Fruit fly (Drosophila melanogaster) whole organism, embryonic: ENCODE results near the gene CG32772.

ENCODE experiments used
- Atf6 ChIP-seq: fragments of 200-800 bp; sonication (Bioruptor generic); IDR thresholded peaks from 2 replicates; pipeline ENCODE4 v1.3.6; 2022; ENCODE audit warnings: missing biosample characterization, missing genetic modification characterization
- CG10147 ChIP-seq: fragments of 200-800 bp; sonication (Bioruptor generic); optimal IDR thresholded peaks from 2 replicates; lab custom pipeline; 2019; ENCODE audit warnings: missing biosample characterization, mild to moderate bottlenecking, missing genetic modification characterization, moderate library complexity
- CG10209 ChIP-seq: fragments of 200-800 bp; sonication (Bioruptor generic); optimal IDR thresholded peaks from 3 replicates; lab custom pipeline; 2017; ENCODE audit warnings: missing biosample characterization, mild to moderate bottlenecking, missing genetic modification characterization, missing genetic modification reagents
- CG10267 ChIP-seq: fragments of 200-800 bp; sonication (Bioruptor generic); optimal IDR thresholded peaks from 2 replicates; lab custom pipeline; 2018; ENCODE audit warnings: missing biosample characterization, mild to moderate bottlenecking, missing genetic modification characterization, moderate library complexity
- CG10543 ChIP-seq: fragments of 200-800 bp; sonication (Bioruptor generic); optimal IDR thresholded peaks from 3 replicates; lab custom pipeline; 2017; ENCODE audit warnings: missing biosample characterization, mild to moderate bottlenecking, missing genetic modification characterization, moderate library complexity
- CG13123 ChIP-seq: fragments of 200-800 bp; sonication (Bioruptor generic); optimal IDR thresholded peaks from 2 replicates; lab custom pipeline; 2016; ENCODE audit warnings: missing biosample characterization, missing genetic modification characterization
- CG13424 ChIP-seq: fragments of 200-800 bp; sonication (Bioruptor generic); optimal IDR thresholded peaks from 2 replicates; lab custom pipeline; 2019; ENCODE audit warnings: missing biosample characterization, mild to moderate bottlenecking, missing genetic modification characterization, moderate library complexity
- CG2678 ChIP-seq: fragments of 200-800 bp; sonication (Bioruptor generic); optimal IDR thresholded peaks from 3 replicates; lab custom pipeline; 2019; ENCODE audit warnings: missing biosample characterization, mild to moderate bottlenecking, missing genetic modification characterization, moderate library complexity
- CG31441 ChIP-seq: fragments of 200-800 bp; sonication (Bioruptor generic); IDR thresholded peaks from 2 replicates; pipeline ENCODE4 v1.3.6; 2022; ENCODE audit warnings: missing biosample characterization, missing genetic modification characterization
- CG32767 ChIP-seq: fragments of 200-800 bp; sonication (Bioruptor generic); IDR thresholded peaks from 2 replicates; pipeline ENCODE4 v1.3.6; 2022; ENCODE audit warnings: missing biosample characterization, missing genetic modification characterization
- CG32772 ChIP-seq: fragments of 200-800 bp; sonication (Bioruptor generic); IDR thresholded peaks from 2 replicates; pipeline ENCODE4 v1.3.6; 2022; ENCODE audit warnings: missing biosample characterization, missing genetic modification characterization
- CG33213 ChIP-seq: fragments of 200-800 bp; sonication (Bioruptor generic); optimal IDR thresholded peaks from 3 replicates; lab custom pipeline; 2016; ENCODE audit warnings: missing biosample characterization, missing genetic modification characterization
- CG4617 ChIP-seq: fragments of 200-800 bp; sonication (Bioruptor generic); optimal IDR thresholded peaks from 3 replicates; lab custom pipeline; 2016; ENCODE audit warnings: missing biosample characterization, missing genetic modification characterization, borderline replicate concordance
- CG7963 ChIP-seq: fragments of 200-800 bp; sonication (Bioruptor generic); IDR thresholded peaks from 3 replicates; pipeline ENCODE4 v1.3.6; 2022; ENCODE audit warnings: missing biosample characterization, missing genetic modification characterization; ENCODE audit not compliant: partially characterized antibody
- CG8359 ChIP-seq: fragments of 200-800 bp; sonication (Bioruptor generic); optimal IDR thresholded peaks from 2 replicates; lab custom pipeline; 2017; ENCODE audit warnings: missing biosample characterization, mild to moderate bottlenecking, missing genetic modification characterization, borderline replicate concordance
- CG9215 ChIP-seq: fragments of 200-800 bp; sonication (Bioruptor generic); IDR thresholded peaks from 2 replicates; pipeline ENCODE4 v1.3.6; 2022; ENCODE audit warnings: missing biosample characterization, missing genetic modification characterization
- CoRest ChIP-seq: fragments of 200-800 bp; sonication (Bioruptor generic); optimal IDR thresholded peaks from 3 replicates; lab custom pipeline; 2018; ENCODE audit warnings: missing biosample characterization, mild to moderate bottlenecking, missing genetic modification characterization, moderate library complexity
- D19A ChIP-seq: fragments of 200-800 bp; optimal IDR thresholded peaks from 3 replicates; lab custom pipeline; 2019; ENCODE audit warnings: missing biosample characterization, mild to moderate bottlenecking, missing genetic modification characterization, moderate library complexity
- Dip2 ChIP-seq: fragments of 200-800 bp; sonication (Bioruptor generic); IDR thresholded peaks from 2 replicates; pipeline ENCODE4 v1.3.6; 2022; ENCODE audit warnings: missing biosample characterization, missing genetic modification characterization
- GATAe ChIP-seq: fragments of 200-800 bp; sonication (Bioruptor generic); conservative IDR thresholded peaks from 2 replicates; pipeline ENCODE4 v1.3.6; 2022; ENCODE audit warnings: missing biosample characterization, missing genetic modification characterization
- Gug ChIP-seq: fragments of 200-800 bp; sonication (Bioruptor generic); IDR thresholded peaks from 4 replicates; pipeline ENCODE4 v1.3.6; 2022; ENCODE audit warnings: missing biosample characterization, missing genetic modification characterization
- H15 ChIP-seq: fragments of 200-800 bp; sonication (Bioruptor generic); IDR thresholded peaks from 3 replicates; pipeline ENCODE4 v1.3.6; 2022; ENCODE audit warnings: missing biosample characterization, missing genetic modification characterization
- HHEX ChIP-seq: fragments of 200-800 bp; sonication (Bioruptor generic); optimal IDR thresholded peaks from 3 replicates; lab custom pipeline; 2017; ENCODE audit warnings: missing biosample characterization, mild to moderate bottlenecking, missing genetic modification characterization, missing genetic modification reagents
- HLH3B ChIP-seq: fragments of 200-800 bp; sonication (Bioruptor generic); IDR thresholded peaks from 2 replicates; pipeline ENCODE4 v1.3.6; 2022; ENCODE audit warnings: missing biosample characterization, missing genetic modification characterization
- Jarid2 ChIP-seq: fragments of 200-800 bp; sonication (Bioruptor generic); optimal IDR thresholded peaks from 3 replicates; lab custom pipeline; 2017; ENCODE audit warnings: mild to moderate bottlenecking, missing biosample characterization, missing genetic modification reagents, missing genetic modification characterization
- Max ChIP-seq: fragments of 200-800 bp; sonication (Bioruptor generic); optimal IDR thresholded peaks from 2 replicates; lab custom pipeline; 2016; ENCODE audit warnings: missing biosample characterization, mild to moderate bottlenecking, missing genetic modification characterization
- Med ChIP-seq: fragments of 200-800 bp; sonication (Bioruptor generic); peaks from one replicate; lab custom pipeline; 2016; ENCODE audit warnings: missing biosample characterization, missing genetic modification characterization, mild to moderate bottlenecking, inconsistent platforms, moderate library complexity
- PHDP ChIP-seq: fragments of 200-800 bp; sonication (Bioruptor generic); optimal IDR thresholded peaks from 3 replicates; lab custom pipeline; 2018; ENCODE audit warnings: missing biosample characterization, mild to moderate bottlenecking, missing genetic modification characterization, moderate library complexity
- Ravus ChIP-seq: fragments of 200-800 bp; sonication (Bioruptor generic); IDR thresholded peaks from 2 replicates; pipeline ENCODE4 v1.3.6; 2022; ENCODE audit warnings: missing biosample characterization, missing genetic modification characterization
- Ssrp ChIP-seq: fragments of 200-800 bp; sonication (Bioruptor generic); optimal IDR thresholded peaks from 2 replicates; lab custom pipeline; 2018; ENCODE audit warnings: missing biosample characterization, mild to moderate bottlenecking, missing genetic modification characterization, moderate library complexity
- ap ChIP-seq: fragments of 200-800 bp; sonication (Bioruptor generic); IDR thresholded peaks from 2 replicates; pipeline ENCODE4 v1.3.6; 2022; ENCODE audit warnings: missing biosample characterization, missing genetic modification characterization
- ash1 ChIP-seq: fragments of 200-800 bp; sonication (Bioruptor generic); optimal IDR thresholded peaks from 2 replicates; lab custom pipeline; 2018; ENCODE audit warnings: missing biosample characterization, mild to moderate bottlenecking, missing genetic modification characterization
- chif ChIP-seq, 2 experiments: fragments of 200-800 bp; sonication (Bioruptor generic); optimal IDR thresholded peaks; 3 replicates each; lab custom pipeline; 2016; ENCODE audit warnings: missing biosample characterization in 2 of 2, missing genetic modification characterization in 2 of 2
- chn ChIP-seq: fragments of 200-800 bp; sonication (Bioruptor generic); optimal IDR thresholded peaks from 2 replicates; lab custom pipeline; 2016; ENCODE audit warnings: missing biosample characterization, missing genetic modification characterization
- crol ChIP-seq: fragments of 200-800 bp; sonication (Bioruptor generic); IDR thresholded peaks from 2 replicates; pipeline ENCODE4 v1.3.6; 2022; ENCODE audit warnings: missing biosample characterization, missing genetic modification characterization
- dmrt99B ChIP-seq: fragments of 200-800 bp; sonication (Bioruptor generic); optimal IDR thresholded peaks from 2 replicates; lab custom pipeline; 2018; ENCODE audit warnings: missing biosample characterization, mild to moderate bottlenecking, missing genetic modification characterization, moderate library complexity
- dysf ChIP-seq: fragments of 200-800 bp; sonication (Bioruptor generic); IDR thresholded peaks from 3 replicates; pipeline ENCODE4 v1.3.6; 2022; ENCODE audit warnings: missing biosample characterization, missing genetic modification characterization
- fu2 ChIP-seq: fragments of 200-800 bp; sonication (Bioruptor generic); optimal IDR thresholded peaks from 2 replicates; lab custom pipeline; 2016; ENCODE audit warnings: missing biosample characterization, missing genetic modification characterization
- grau ChIP-seq: fragments of 200-800 bp; optimal IDR thresholded peaks from 3 replicates; lab custom pipeline; 2019; ENCODE audit warnings: missing biosample characterization, mild to moderate bottlenecking, missing genetic modification characterization, moderate library complexity
- hb ChIP-seq: fragments of 200-800 bp; sonication (Bioruptor generic); IDR thresholded peaks from 3 replicates; pipeline ENCODE4 v1.3.6; 2022; ENCODE audit warnings: missing biosample characterization, missing genetic modification characterization; ENCODE audit not compliant: partially characterized antibody
- insv ChIP-seq, 2 experiments: fragments of 200-800 bp; sonication (Bioruptor generic); optimal IDR thresholded peaks; 3 replicates each; lab custom pipeline; 2016 to 2018; ENCODE audit warnings: missing biosample characterization in 2 of 2, missing genetic modification characterization in 2 of 2
- lbe ChIP-seq: fragments of 200-800 bp; sonication (Bioruptor generic); optimal IDR thresholded peaks from 2 replicates; lab custom pipeline; 2016; ENCODE audit warnings: missing biosample characterization, mild to moderate bottlenecking, missing genetic modification characterization
- nom ChIP-seq: fragments of 200-800 bp; sonication (Bioruptor generic); optimal IDR thresholded peaks from 2 replicates; lab custom pipeline; 2017; ENCODE audit warnings: missing biosample characterization, missing genetic modification characterization, mild to moderate bottlenecking, moderate library complexity, missing genetic modification reagents
- pum ChIP-seq: fragments of 200-800 bp; sonication (Bioruptor generic); optimal IDR thresholded peaks from 2 replicates; lab custom pipeline; 2016; ENCODE audit warnings: missing biosample characterization, missing genetic modification characterization
- slp2 ChIP-seq: fragments of 200-800 bp; sonication (Bioruptor generic); optimal IDR thresholded peaks from 2 replicates; lab custom pipeline; 2016; ENCODE audit warnings: missing biosample characterization, missing genetic modification characterization
- stwl ChIP-seq: fragments of 200-800 bp; sonication (Bioruptor generic); optimal IDR thresholded peaks from 3 replicates; lab custom pipeline; 2018; ENCODE audit warnings: missing biosample characterization, mild to moderate bottlenecking, missing genetic modification characterization, moderate library complexity
- tin ChIP-seq: fragments of 200-800 bp; sonication (Bioruptor generic); optimal IDR thresholded peaks from 3 replicates; lab custom pipeline; 2016; ENCODE audit warnings: missing biosample characterization, missing genetic modification characterization
- tna ChIP-seq: fragments of 200-800 bp; sonication (Bioruptor generic); IDR thresholded peaks from 2 replicates; pipeline ENCODE4 v1.3.6; 2022; ENCODE audit warnings: missing biosample characterization, missing genetic modification characterization; ENCODE audit not compliant: partially characterized antibody
- twi ChIP-seq: fragments of 200-800 bp; optimal IDR thresholded peaks from 2 replicates; lab custom pipeline; 2019; ENCODE audit warnings: missing biosample characterization, mild to moderate bottlenecking, missing genetic modification characterization, moderate library complexity
- vnd ChIP-seq: fragments of 200-800 bp; sonication (Bioruptor generic); IDR thresholded peaks from 3 replicates; pipeline ENCODE4 v1.3.6; 2022; ENCODE audit warnings: missing biosample characterization, missing genetic modification characterization; ENCODE audit not compliant: partially characterized antibody

CG32772 gene

dm6 chrX:4911765-4912245, 2.9 kb downstream of the CG32772 start (continued):
- TF ChIP-seq ash1 (GFP tag; lab: Kevin White, UChicago): no peak
- no peak for TF ChIP-seq Ravus
- TF ChIP-seq PHDP (tag; lab: Kevin White, UChicago): peak; percentile 11
- no peak for TF ChIP-seq Ssrp (tag; lab: Kevin White, UChicago)
- TF ChIP-seq Max (GFP tag; lab: Kevin White, UChicago): no peak
- TF ChIP-seq Atf6 (GFP tag; lab: Robert Waterston, UW): no peak
- no peak for TF ChIP-seq H15 (GFP tag; lab: Robert Waterston, UW)
- TF ChIP-seq chif (GFP tag; optimal IDR thresholded peaks at IDR 0.05; lab: Kevin White, UChicago): no peak
- no peak for TF ChIP-seq twi
- no peak for TF ChIP-seq CoRest (tag; lab: Kevin White, UChicago)
- peak; percentile 52; the same call in 1 of the 2 replicates for TF ChIP-seq CG32772 (GFP tag; lab: Robert Waterston, UW)
- TF ChIP-seq tna (GFP tag; lab: Robert Waterston, UW): no peak
- TF ChIP-seq CG13424 (tag; lab: Kevin White, UChicago): peak; percentile 22
- TF ChIP-seq grau (tag; lab: Kevin White, UChicago): peak; percentile 9
- TF ChIP-seq chn (GFP tag; lab: Kevin White, UChicago): no peak
- TF ChIP-seq nom (GFP tag; lab: Kevin White, UChicago): peak; percentile 87
- no peak for TF ChIP-seq crol
- TF ChIP-seq CG33213 (GFP tag; lab: Kevin White, UChicago): no peak
- TF ChIP-seq Dip2: no peak
- peak; percentile 9 for TF ChIP-seq CG10267
- no peak for TF ChIP-seq HHEX
- no peak for TF ChIP-seq slp2 (GFP tag; lab: Kevin White, UChicago)
- TF ChIP-seq fu2 (GFP tag; lab: Kevin White, UChicago): no peak
- no peak for TF ChIP-seq insv (GFP tag; optimal IDR thresholded peaks at IDR 0.05; lab: Kevin White, UChicago)
- TF ChIP-seq dmrt99B (tag; lab: Kevin White, UChicago): peak; percentile 17
- TF ChIP-seq CG4617: no peak
- peak; percentile 70 for TF ChIP-seq stwl (tag; lab: Kevin White, UChicago)
- TF ChIP-seq CG7963 (GFP tag; lab: Robert Waterston, UW): no peak
- no peak for TF ChIP-seq GATAe (GFP tag; lab: Robert Waterston, UW)
- TF ChIP-seq D19A (tag; lab: Kevin White, UChicago): peak; percentile 97
- TF ChIP-seq CG9215: no peak
- TF ChIP-seq tin: no peak
- no peak for TF ChIP-seq Jarid2 (GFP tag; lab: Kevin White, UChicago)
- TF ChIP-seq hb: no peak
- TF ChIP-seq CG10209 (GFP tag; lab: Kevin White, UChicago): no peak
- no peak for TF ChIP-seq ap (GFP tag; lab: Robert Waterston, UW)
- TF ChIP-seq CG8359 (GFP tag; lab: Kevin White, UChicago): no peak
- peak; percentile 75 for TF ChIP-seq Med (GFP tag; lab: Kevin White, UChicago)
- TF ChIP-seq lbe (GFP tag; lab: Kevin White, UChicago): peak; percentile 29
- TF ChIP-seq CG32767 (GFP tag; lab: Robert Waterston, UW): no peak
- no peak for TF ChIP-seq pum (GFP tag; lab: Kevin White, UChicago)
- no peak for TF ChIP-seq vnd (GFP tag; lab: Robert Waterston, UW)
- TF ChIP-seq CG10543: peak; percentile 11
- peak; percentile 19; the same call in 1 of the 2 replicates for TF ChIP-seq CG31441 (GFP tag; lab: Robert Waterston, UW)
- peak; percentile 22 for TF ChIP-seq CG2678 (tag; lab: Kevin White, UChicago)
- TF ChIP-seq CG13123 (GFP tag; lab: Kevin White, UChicago): no peak
- TF ChIP-seq Gug (GFP tag; lab: Robert Waterston, UW): no peak
- TF ChIP-seq dysf: peak; percentile 39; the same call in 1 of the 3 replicates
- TF ChIP-seq CG10147 (GFP tag; lab: Kevin White, UChicago): no peak
- TF ChIP-seq HLH3B: 0 out of 2 replicates have a peak, but pooled peaks have one; percentile 9
